Fruit fly (Drosophila melanogaster): ENCODE measurements around the gene CG44142.

- TF ChIP-seq CG14655 (GFP tag; optimal IDR thresholded peaks at IDR 0.05) (no peak), Pif1A (GFP tag; optimal IDR thresholded peaks at IDR 0.05) (peak; percentile 30), rn (GFP tag; IDR thresholded peaks at IDR 0.05) (no peak), CG10348 (GFP tag; IDR thresholded peaks at IDR 0.05) (no peak), CG4496 (GFP tag; IDR thresholded peaks at IDR 0.05) (peak; percentile 78), CG15710 (tag; optimal IDR thresholded peaks at IDR 0.05) (no peak), fd96Ca (GFP tag; IDR thresholded peaks at IDR 0.05) (no peak), CG17806 (tag; optimal IDR thresholded peaks at IDR 0.05) (no peak), CG8159 (tag; optimal IDR thresholded peaks at IDR 0.05) (no peak), CG13204 (GFP tag; optimal IDR thresholded peaks at IDR 0.05) (no peak), CG12605 (GFP tag; IDR thresholded peaks at IDR 0.05) (no peak), CG32121 (GFP tag; IDR thresholded peaks at IDR 0.05) (no peak), Pif1B (GFP tag; optimal IDR thresholded peaks at IDR 0.05) (no peak), EcR (GFP tag; optimal IDR thresholded peaks at IDR 0.05) (no peak)
Observed at dm6 chr3R:13360108-13360507, 47.1 kb upstream of the CG44142 start.
